Fruit fly (Drosophila melanogaster): Measurements from ENCODE around the gene pie.

dm6 chr2L:10376276-10376675 is 46.3 kb downstream of the pie start:
- TF ChIP-seq Dip2 (GFP tag; IDR thresholded peaks at IDR 0.05) (no peak), sc (optimal IDR thresholded peaks at IDR 0.05) (no peak), sc (GFP tag; optimal IDR thresholded peaks at IDR 0.05) (no peak), CG17829 (tag; optimal IDR thresholded peaks at IDR 0.05) (no peak), Asciz (GFP tag; optimal IDR thresholded peaks at IDR 0.05) (no peak), CG1602 (GFP tag; optimal IDR thresholded peaks at IDR 0.05) (no peak), Blimp-1 (GFP tag; optimal IDR thresholded peaks at IDR 0.05) (no peak), grn (GFP tag; optimal IDR thresholded peaks at IDR 0.05) (no peak)
